Fruit fly (Drosophila melanogaster): ENCODE results near the gene CG15597.

DNA sequence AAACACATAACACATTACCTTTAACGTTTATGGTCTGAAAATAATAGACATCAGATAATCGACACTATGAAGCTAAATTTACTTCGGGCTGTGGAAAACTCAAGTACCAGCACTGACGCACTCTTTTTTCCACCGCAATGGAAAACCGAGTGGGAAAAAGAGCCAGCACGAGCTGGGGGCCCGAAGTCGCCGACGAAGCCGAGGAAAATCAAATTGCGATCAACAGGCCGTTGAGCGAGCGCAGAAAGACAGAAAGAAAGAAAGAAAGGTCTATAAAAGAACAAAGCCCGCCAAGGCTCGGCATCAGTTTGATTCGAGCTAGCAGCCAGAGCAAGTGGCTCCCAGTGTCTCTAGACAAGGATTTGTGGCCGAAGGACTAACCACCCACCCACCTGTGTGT, 6.8 kb downstream of the CG15597 start, which contains the start of gene Osi12:
- TF ChIP-seq CTCF (optimal IDR thresholded peaks at IDR 0.05) = no peak
- TF ChIP-seq CG8478 (optimal IDR thresholded peaks at IDR 0.05) = no peak

All from S2 (cell line).